Fruit fly (Drosophila melanogaster) whole organism, embryonic: ENCODE results near the gene CG6610.

Experiments
- Abd-B ChIP-seq: fragments of 200-800 bp; sonication (Bioruptor generic); optimal IDR thresholded peaks from 2 replicates; lab custom pipeline; 2018; ENCODE audit warnings: missing biosample characterization, mild to moderate bottlenecking, missing genetic modification characterization, moderate library complexity
- Aef1 ChIP-seq: fragments of 200-800 bp; sonication (Bioruptor generic); IDR thresholded peaks from 3 replicates; pipeline ENCODE4 v1.3.6; 2022; ENCODE audit warnings: missing biosample characterization, missing genetic modification characterization
- Asciz ChIP-seq: fragments of 200-800 bp; sonication (Bioruptor generic); optimal IDR thresholded peaks from 2 replicates; lab custom pipeline; 2017; ENCODE audit warnings: missing biosample characterization, mild to moderate bottlenecking, missing genetic modification characterization, missing genetic modification reagents
- CG10147 ChIP-seq: fragments of 200-800 bp; sonication (Bioruptor generic); optimal IDR thresholded peaks from 2 replicates; lab custom pipeline; 2019; ENCODE audit warnings: missing biosample characterization, mild to moderate bottlenecking, missing genetic modification characterization, moderate library complexity
- CG11456 ChIP-seq: fragments of 200-800 bp; sonication (Bioruptor generic); IDR thresholded peaks from 3 replicates; pipeline ENCODE4 v1.3.6; 2022; ENCODE audit warnings: missing biosample characterization, missing genetic modification characterization
- CG12659 ChIP-seq: fragments of 200-800 bp; sonication (Bioruptor generic); optimal IDR thresholded peaks from 3 replicates; lab custom pipeline; 2017; ENCODE audit warnings: mild to moderate bottlenecking, missing biosample characterization, missing genetic modification reagents, missing genetic modification characterization
- CG12769 ChIP-seq: fragments of 200-800 bp; sonication (Bioruptor generic); optimal IDR thresholded peaks from 2 replicates; lab custom pipeline; 2019; ENCODE audit warnings: missing biosample characterization, mild to moderate bottlenecking, missing genetic modification characterization, moderate library complexity
- CG12942 ChIP-seq: fragments of 200-800 bp; sonication (Bioruptor generic); optimal IDR thresholded peaks from 3 replicates; lab custom pipeline; 2016; ENCODE audit warnings: missing biosample characterization, missing genetic modification characterization
- CG15601 ChIP-seq: fragments of 200-800 bp; sonication (Bioruptor generic); optimal IDR thresholded peaks from 3 replicates; lab custom pipeline; 2019; ENCODE audit warnings: missing biosample characterization, mild to moderate bottlenecking, missing genetic modification characterization, moderate library complexity
- CG1602 ChIP-seq: fragments of 200-800 bp; sonication (Bioruptor generic); optimal IDR thresholded peaks from 3 replicates; lab custom pipeline; 2016; ENCODE audit warnings: missing biosample characterization, missing genetic modification characterization
- CG17829 ChIP-seq: fragments of 200-800 bp; optimal IDR thresholded peaks from 2 replicates; lab custom pipeline; 2019; ENCODE audit warnings: missing biosample characterization, mild to moderate bottlenecking, missing genetic modification characterization, moderate library complexity
- CG18262 ChIP-seq: fragments of 200-800 bp; optimal IDR thresholded peaks from 3 replicates; lab custom pipeline; 2019; ENCODE audit warnings: missing biosample characterization, mild to moderate bottlenecking, missing genetic modification characterization, moderate library complexity
- CG18619 ChIP-seq: fragments of 200-800 bp; sonication (Bioruptor generic); optimal IDR thresholded peaks from 3 replicates; lab custom pipeline; 2017; ENCODE audit warnings: missing biosample characterization, mild to moderate bottlenecking, missing genetic modification characterization
- CG30403 ChIP-seq: fragments of 200-800 bp; sonication (Bioruptor generic); optimal IDR thresholded peaks from 3 replicates; lab custom pipeline; 2016; ENCODE audit warnings: missing biosample characterization, missing genetic modification characterization
- CG4360 ChIP-seq: fragments of 200-800 bp; sonication (Bioruptor generic); IDR thresholded peaks from 2 replicates; pipeline ENCODE4 v1.3.6; 2022; ENCODE audit warnings: missing biosample characterization, missing genetic modification characterization
- CG4404 ChIP-seq: fragments of 200-800 bp; sonication (Bioruptor generic); IDR thresholded peaks from 2 replicates; pipeline ENCODE4 v1.3.6; 2022; ENCODE audit warnings: missing biosample characterization, missing genetic modification characterization
- CG4424 ChIP-seq: fragments of 200-800 bp; sonication (Bioruptor generic); optimal IDR thresholded peaks from 3 replicates; lab custom pipeline; 2016; ENCODE audit warnings: missing biosample characterization, missing genetic modification characterization
- CG4617 ChIP-seq: fragments of 200-800 bp; sonication (Bioruptor generic); optimal IDR thresholded peaks from 3 replicates; lab custom pipeline; 2016; ENCODE audit warnings: missing biosample characterization, missing genetic modification characterization, borderline replicate concordance
- CG4707 ChIP-seq: fragments of 200-800 bp; sonication (Bioruptor generic); optimal IDR thresholded peaks from 2 replicates; lab custom pipeline; 2018; ENCODE audit warnings: missing biosample characterization, mild to moderate bottlenecking, missing genetic modification characterization, moderate library complexity
- CG8388 ChIP-seq: fragments of 200-800 bp; sonication (Bioruptor generic); optimal IDR thresholded peaks from 2 replicates; lab custom pipeline; 2019; ENCODE audit warnings: missing biosample characterization, mild to moderate bottlenecking, missing genetic modification characterization, moderate library complexity
- CG8924 ChIP-seq: fragments of 200-800 bp; optimal IDR thresholded peaks from 3 replicates; lab custom pipeline; 2019; ENCODE audit warnings: missing biosample characterization, mild to moderate bottlenecking, missing genetic modification characterization, moderate library complexity
- CG9609 ChIP-seq: fragments of 200-800 bp; sonication (Bioruptor generic); optimal IDR thresholded peaks from 3 replicates; lab custom pipeline; 2016; ENCODE audit warnings: missing biosample characterization, missing genetic modification characterization
- CG9797 ChIP-seq: fragments of 200-800 bp; sonication (Bioruptor generic); optimal IDR thresholded peaks from 3 replicates; lab custom pipeline; 2018; ENCODE audit warnings: missing biosample characterization, mild to moderate bottlenecking, missing genetic modification characterization
- Dip3 ChIP-seq: fragments of 200-800 bp; sonication (Bioruptor generic); optimal IDR thresholded peaks from 3 replicates; lab custom pipeline; 2016; ENCODE audit warnings: missing biosample characterization, missing genetic modification characterization
- ERR ChIP-seq: fragments of 200-800 bp; sonication (Bioruptor generic); optimal IDR thresholded peaks from 2 replicates; lab custom pipeline; 2016; ENCODE audit warnings: missing biosample characterization, missing genetic modification characterization
- Fer1 ChIP-seq: fragments of 200-800 bp; sonication (Bioruptor generic); optimal IDR thresholded peaks from 2 replicates; lab custom pipeline; 2017; ENCODE audit warnings: missing biosample characterization, mild to moderate bottlenecking, missing genetic modification characterization
- GATAe ChIP-seq: fragments of 200-800 bp; sonication (Bioruptor generic); conservative IDR thresholded peaks from 2 replicates; pipeline ENCODE4 v1.3.6; 2022; ENCODE audit warnings: missing biosample characterization, missing genetic modification characterization
- Hmr ChIP-seq: fragments of 200-800 bp; sonication (Bioruptor generic); optimal IDR thresholded peaks from 3 replicates; lab custom pipeline; 2017; ENCODE audit warnings: mild to moderate bottlenecking, missing biosample characterization, missing genetic modification reagents, missing genetic modification characterization
- Hr51 ChIP-seq, 2 experiments: fragments of 200-800 bp; sonication (Bioruptor generic); optimal IDR thresholded peaks; 2 replicates in 1 of 2; 3 replicates in 1 of 2; lab custom pipeline; 2016 to 2018; ENCODE audit warnings: missing biosample characterization in 2 of 2, missing genetic modification characterization in 2 of 2, mild to moderate bottlenecking in 1 of 2, moderate library complexity in 1 of 2
- Max ChIP-seq: fragments of 200-800 bp; sonication (Bioruptor generic); optimal IDR thresholded peaks from 2 replicates; lab custom pipeline; 2016; ENCODE audit warnings: missing biosample characterization, mild to moderate bottlenecking, missing genetic modification characterization
- Mrtf ChIP-seq: fragments of 200-800 bp; sonication (Bioruptor generic); IDR thresholded peaks from 3 replicates; pipeline ENCODE4 v1.3.6; 2022; ENCODE audit warnings: missing biosample characterization, missing genetic modification characterization
- Nf-YC ChIP-seq: fragments of 200-800 bp; optimal IDR thresholded peaks from 3 replicates; lab custom pipeline; 2019; ENCODE audit warnings: missing biosample characterization, mild to moderate bottlenecking, missing genetic modification characterization, moderate library complexity
- Optix ChIP-seq: fragments of 200-800 bp; sonication (Bioruptor generic); IDR thresholded peaks from 3 replicates; pipeline ENCODE4 v1.3.6; 2022; ENCODE audit warnings: missing biosample characterization, missing genetic modification characterization
- Rx ChIP-seq: fragments of 200-800 bp; sonication (Bioruptor generic); IDR thresholded peaks from 2 replicates; pipeline ENCODE4 v1.3.6; 2022; ENCODE audit warnings: missing biosample characterization, missing genetic modification characterization
- Sry-β ChIP-seq: fragments of 200-800 bp; sonication (Bioruptor generic); optimal IDR thresholded peaks from 2 replicates; lab custom pipeline; 2018; ENCODE audit warnings: missing biosample characterization, mild to moderate bottlenecking, missing genetic modification characterization, moderate library complexity
- Vsx1 ChIP-seq: fragments of 200-800 bp; sonication (Bioruptor generic); optimal IDR thresholded peaks from 2 replicates; lab custom pipeline; 2017; ENCODE audit warnings: missing biosample characterization, mild to moderate bottlenecking, missing genetic modification characterization, missing genetic modification reagents
- YL-1 ChIP-seq: fragments of 200-800 bp; sonication (Bioruptor generic); optimal IDR thresholded peaks from 3 replicates; lab custom pipeline; 2017; ENCODE audit warnings: missing biosample characterization, mild to moderate bottlenecking, missing genetic modification characterization
- az2 ChIP-seq: fragments of 200-800 bp; sonication (Bioruptor generic); optimal IDR thresholded peaks from 3 replicates; lab custom pipeline; 2016; ENCODE audit warnings: missing biosample characterization, missing genetic modification characterization
- dmrt11E ChIP-seq: fragments of 200-800 bp; sonication (Bioruptor generic); optimal IDR thresholded peaks from 3 replicates; lab custom pipeline; 2018; ENCODE audit warnings: missing biosample characterization, mild to moderate bottlenecking, missing genetic modification characterization, moderate library complexity
- fd102C ChIP-seq: fragments of 200-800 bp; sonication (Bioruptor generic); optimal IDR thresholded peaks from 2 replicates; lab custom pipeline; 2018; ENCODE audit warnings: missing biosample characterization, mild to moderate bottlenecking, missing genetic modification characterization, moderate library complexity
- ftz-f1 ChIP-seq: fragments of 200-800 bp; sonication (Bioruptor generic); optimal IDR thresholded peaks from 2 replicates; lab custom pipeline; 2016; ENCODE audit warnings: missing biosample characterization, missing genetic modification characterization
- grau ChIP-seq: fragments of 200-800 bp; optimal IDR thresholded peaks from 3 replicates; lab custom pipeline; 2019; ENCODE audit warnings: missing biosample characterization, mild to moderate bottlenecking, missing genetic modification characterization, moderate library complexity
- row ChIP-seq: fragments of 200-800 bp; sonication (Bioruptor generic); IDR thresholded peaks from 3 replicates; pipeline ENCODE4 v1.3.6; 2022; ENCODE audit warnings: missing biosample characterization, missing genetic modification characterization
- sens ChIP-seq: fragments of 200-800 bp; sonication (Bioruptor generic); peaks from one replicate; lab custom pipeline; 2016; ENCODE audit warnings: missing biosample characterization, missing genetic modification characterization
- sens-2 ChIP-seq: fragments of 200-800 bp; sonication (Bioruptor generic); IDR thresholded peaks from 2 replicates; pipeline ENCODE4 v1.3.6; 2022; ENCODE audit warnings: missing biosample characterization, missing genetic modification characterization
- slbo ChIP-seq: fragments of 200-800 bp; sonication (Bioruptor generic); IDR thresholded peaks from 2 replicates; pipeline ENCODE4 v1.3.6; 2022; ENCODE audit warnings: missing biosample characterization, missing genetic modification characterization
- sqz ChIP-seq: fragments of 200-800 bp; sonication (Bioruptor generic); optimal IDR thresholded peaks from 3 replicates; lab custom pipeline; 2018; ENCODE audit warnings: missing biosample characterization, mild to moderate bottlenecking, missing genetic modification characterization
- tio ChIP-seq: fragments of 200-800 bp; sonication (Bioruptor generic); optimal IDR thresholded peaks from 2 replicates; lab custom pipeline; 2017; ENCODE audit warnings: missing biosample characterization, missing genetic modification characterization, inconsistent platforms
- tna ChIP-seq: fragments of 200-800 bp; sonication (Bioruptor generic); IDR thresholded peaks from 2 replicates; pipeline ENCODE4 v1.3.6; 2022; ENCODE audit warnings: missing biosample characterization, missing genetic modification characterization; ENCODE audit not compliant: partially characterized antibody
- trem ChIP-seq: fragments of 200-800 bp; optimal IDR thresholded peaks from 3 replicates; lab custom pipeline; 2019; ENCODE audit warnings: missing biosample characterization, mild to moderate bottlenecking, missing genetic modification characterization, moderate library complexity
- wek ChIP-seq: fragments of 200-800 bp; sonication (Bioruptor generic); optimal IDR thresholded peaks from 3 replicates; lab custom pipeline; 2018; ENCODE audit warnings: missing biosample characterization, mild to moderate bottlenecking, missing genetic modification characterization, moderate library complexity

The CG6610 gene

dm6 chr3L:6085157-6085556 is 9.8 kb downstream of the CG6610 start:
- TF ChIP-seq CG4424 (GFP tag; lab: Kevin White, UChicago) (peak; percentile 11), Nf-YC (tag; lab: Kevin White, UChicago) (no peak), CG4617 (GFP tag; lab: Kevin White, UChicago) (no peak), Rx (no peak), CG18619 (GFP tag; lab: Kevin White, UChicago) (no peak), ftz-f1 (no peak), CG18262 (tag; lab: Kevin White, UChicago) (peak; percentile 50), CG11456 (no peak), Hr51 (GFP tag; optimal IDR thresholded peaks at IDR 0.05; lab: Kevin White, UChicago) (peak in 1 of 2 experiments; percentile 42), slbo (no peak; the same call in 1 of the 2 replicates), Fer1 (GFP tag; lab: Kevin White, UChicago) (peak; percentile 52), Dip3 (no peak), sens-2 (GFP tag; lab: Robert Waterston, UW) (no peak), Optix (GFP tag; lab: Robert Waterston, UW) (no peak), CG9609 (GFP tag; lab: Kevin White, UChicago) (no peak), CG4404 (GFP tag; lab: Robert Waterston, UW) (no peak), CG17829 (tag; lab: Kevin White, UChicago) (no peak), CG12769 (tag; lab: Kevin White, UChicago) (no peak), CG4707 (GFP tag; lab: Kevin White, UChicago) (no peak), CG4360 (GFP tag; lab: Robert Waterston, UW) (peak; percentile 30; the same call in 1 of the 2 replicates), Aef1 (no peak), GATAe (GFP tag; lab: Robert Waterston, UW) (no peak), dmrt11E (tag; lab: Kevin White, UChicago) (peak; percentile 30), tio (GFP tag; lab: Kevin White, UChicago) (peak; percentile 4), Vsx1 (GFP tag; lab: Kevin White, UChicago) (no peak), grau (tag; lab: Kevin White, UChicago) (peak; percentile 48), sqz (GFP tag; lab: Kevin White, UChicago) (peak; percentile 23), CG8924 (tag; lab: Kevin White, UChicago) (peak; percentile 41), Abd-B (GFP tag; lab: Kevin White, UChicago) (no peak), CG30403 (peak; percentile 15), ERR (GFP tag; lab: Kevin White, UChicago) (no peak), fd102C (GFP tag; lab: Kevin White, UChicago) (no peak), trem (tag; lab: Kevin White, UChicago) (peak; percentile 29), Asciz (peak; percentile 3), az2 (GFP tag; lab: Kevin White, UChicago) (peak; percentile 13), CG1602 (GFP tag; lab: Kevin White, UChicago) (no peak), sens (GFP tag; lab: Kevin White, UChicago) (peak; percentile 5), row (peak; percentile 25; the same call in 1 of the 3 replicates), YL-1 (no peak), CG10147 (no peak), CG12942 (GFP tag; lab: Kevin White, UChicago) (no peak), Max (GFP tag; lab: Kevin White, UChicago) (no peak), CG15601 (no peak), CG9797 (GFP tag; lab: Kevin White, UChicago) (no peak), CG12659 (peak; percentile 9), Hmr (peak; percentile 36), Mrtf (GFP tag; lab: Robert Waterston, UW) (no peak), tna (GFP tag; lab: Robert Waterston, UW) (no peak), wek (GFP tag; lab: Kevin White, UChicago) (no peak), CG8388 (GFP tag; lab: Kevin White, UChicago) (no peak), Sry-β (GFP tag; lab: Kevin White, UChicago) (no peak)
